Fruit fly (Drosophila melanogaster) whole organism, larva: ENCODE measurements around the gene CG3408.
A peak's percentile ranks its signal among the peaks of the same experiment; 100 is the strongest.

Experiments used
- noc ChIP-seq: fragments of 200-800 bp; sonication (Bioruptor generic); optimal IDR thresholded peaks from 3 replicates; lab custom pipeline; 2019; ENCODE audit warnings: missing biosample characterization, mild to moderate bottlenecking, missing genetic modification characterization, moderate library complexity

CG3408 gene

DNA sequence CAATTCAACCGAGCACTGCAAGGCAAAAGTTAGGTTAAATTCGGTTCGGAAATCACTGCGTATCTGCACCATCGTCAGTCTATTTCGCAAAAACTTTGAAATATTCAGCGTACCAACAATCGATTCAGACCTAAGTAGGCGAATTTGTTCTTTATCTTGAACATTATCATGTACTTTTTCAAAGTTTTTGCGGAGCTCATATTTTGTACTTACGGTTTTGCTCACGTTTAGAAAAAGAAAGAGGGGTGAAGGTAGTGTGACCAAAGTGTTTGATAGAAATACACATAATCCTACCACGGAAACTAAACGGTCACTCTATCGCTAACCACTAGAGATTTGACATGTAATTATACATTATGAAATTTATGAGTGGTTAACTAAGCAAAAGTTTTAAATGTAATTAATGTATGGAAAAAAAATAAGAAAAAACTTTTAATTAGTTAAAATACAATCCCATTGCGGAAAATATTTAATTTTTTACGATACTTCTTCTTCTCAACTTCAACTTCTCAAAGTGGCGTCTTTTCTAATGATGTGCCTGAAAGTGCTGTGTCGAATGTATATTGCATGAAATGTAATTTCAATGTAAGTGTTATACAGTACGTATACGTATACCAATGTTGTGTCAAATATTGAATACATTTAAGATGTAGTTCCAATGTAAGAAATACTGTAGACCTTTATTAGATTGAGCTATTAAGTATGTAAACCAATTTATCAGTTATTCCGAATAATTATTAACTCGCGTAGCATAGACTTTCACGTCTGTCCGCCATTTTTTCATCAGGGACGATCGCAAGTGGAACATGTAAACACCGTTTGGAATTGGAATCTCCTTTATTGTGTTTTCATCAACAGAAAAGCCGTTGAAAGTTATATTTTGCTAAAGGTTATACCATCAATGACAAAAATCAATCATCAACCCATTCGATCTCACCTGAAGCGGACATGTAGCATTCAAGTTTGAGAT lies 2.2 kb upstream of the CG3408 start, which contains the start of gene RpS9:
RpS9 (minus strand) TSS at position 245 of the 970 bp plus-strand sequence.
- peak; percentile 59 for TF ChIP-seq noc (tag; lab: Kevin White, UChicago)

DNA sequence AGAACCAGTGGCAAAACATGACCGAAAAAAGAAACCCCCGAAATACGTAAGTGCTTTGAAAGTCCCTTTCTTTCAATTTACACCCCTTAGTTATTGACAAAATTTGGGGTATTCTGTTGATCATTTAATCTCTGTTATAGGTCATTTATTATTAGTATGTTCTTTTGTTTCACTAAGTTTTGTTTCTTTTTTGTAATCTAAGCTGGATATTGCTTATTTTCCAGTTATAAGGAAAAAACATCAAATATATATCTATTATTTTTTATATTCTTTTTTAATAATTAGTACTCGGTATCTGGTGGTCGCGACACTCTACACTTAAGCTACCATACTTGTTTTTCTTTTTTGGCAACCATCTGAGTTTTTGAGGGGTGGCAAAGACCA lies 738 bp downstream of the CG3408 start:
- TF ChIP-seq noc (tag; lab: Kevin White, UChicago): peak; percentile 56

DNA sequence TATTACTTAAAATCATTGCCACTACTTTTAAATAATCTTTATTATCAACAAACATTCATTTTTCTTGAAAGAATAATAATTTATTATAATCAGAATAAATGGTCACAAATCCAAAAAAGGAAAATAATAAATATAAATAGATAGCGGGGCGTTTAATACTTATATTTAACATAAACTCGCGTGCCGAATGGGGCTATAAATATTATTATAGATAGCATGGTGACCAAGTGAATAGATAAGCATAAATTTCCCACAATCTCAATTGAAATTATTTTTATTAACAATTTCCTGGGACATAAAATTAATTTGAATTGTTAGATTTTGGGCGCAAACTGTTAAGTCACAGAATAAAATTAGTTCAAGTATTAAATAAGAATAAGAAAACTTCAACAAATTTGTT lies 3.0 kb downstream of the CG3408 start:
- TF ChIP-seq noc (tag; lab: Kevin White, UChicago): peak; percentile 62

DNA sequence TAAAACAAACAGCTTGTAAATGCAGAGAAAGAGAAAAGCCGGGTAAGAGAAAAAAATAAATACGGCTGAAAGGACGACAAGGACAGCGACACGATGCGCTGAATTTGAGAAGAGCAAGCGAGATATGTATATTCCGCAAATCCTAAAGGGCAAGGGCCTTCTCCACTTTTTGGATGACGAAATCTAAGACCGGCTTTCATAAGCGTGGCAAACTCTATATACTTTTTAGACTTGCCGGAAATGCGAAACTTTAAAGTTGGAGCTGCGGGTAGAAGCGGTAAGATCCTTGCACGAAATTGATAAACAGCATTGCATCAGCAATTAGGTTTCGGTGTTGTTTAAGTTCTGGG lies 3.7 kb downstream of the CG3408 start:
- TF ChIP-seq noc (tag; lab: Kevin White, UChicago): no peak

DNA sequence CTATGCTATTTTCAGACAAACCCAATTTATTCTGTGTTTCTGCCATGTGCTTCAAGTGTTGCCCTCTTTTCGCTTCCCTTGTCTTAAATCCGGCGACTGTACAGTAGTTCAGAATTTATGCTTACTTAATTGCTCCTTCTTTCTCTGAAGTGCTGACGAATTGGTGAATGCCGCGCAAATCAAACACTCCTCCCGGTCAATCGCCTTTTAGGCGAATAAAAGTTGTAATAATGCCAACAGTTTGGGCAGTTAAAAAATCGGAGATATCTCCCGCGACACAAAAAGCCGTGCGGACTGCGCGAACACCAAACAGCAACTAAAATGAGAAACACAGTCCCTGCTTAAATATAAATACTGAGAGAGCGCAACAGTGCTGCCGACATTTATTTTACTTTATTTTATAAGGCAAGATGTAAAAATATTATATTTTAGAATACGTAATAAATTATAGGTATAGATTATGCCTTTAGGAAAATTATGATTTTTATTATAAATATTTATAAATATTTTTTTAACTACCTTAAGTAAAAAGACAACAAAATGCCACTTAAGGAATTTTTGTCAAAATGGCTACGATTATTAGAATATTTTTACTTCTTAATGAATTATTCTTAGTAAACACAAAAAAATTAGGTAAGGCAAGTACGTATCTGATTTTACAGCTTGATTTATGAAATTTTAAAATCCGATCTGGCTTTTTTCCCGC lies 4.2 kb downstream of the CG3408 start, which contains the start of gene path:
path (minus strand) TSS at position 322 of the 706 bp plus-strand sequence.
- TF ChIP-seq noc (tag; lab: Kevin White, UChicago): peak; percentile 47

DNA sequence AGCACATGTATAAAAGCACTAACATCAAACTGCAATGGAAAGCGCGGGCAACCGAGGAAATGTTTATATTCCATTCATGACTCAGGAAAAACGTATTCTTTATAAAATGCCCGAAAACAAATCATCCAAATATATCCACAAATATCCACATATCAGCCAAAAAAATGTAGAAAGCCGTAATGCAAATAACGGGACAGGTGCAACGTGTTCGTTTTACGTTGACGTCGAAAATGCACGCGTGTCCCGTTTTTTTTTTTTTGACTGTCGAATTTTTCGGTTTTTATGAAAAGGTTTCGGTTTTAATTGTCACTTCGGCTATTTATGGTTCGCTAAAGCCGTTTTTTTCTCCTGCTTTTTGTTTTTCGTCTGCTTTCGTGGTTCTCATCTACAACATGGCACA lies 4.9 kb downstream of the CG3408 start:
- no peak for TF ChIP-seq noc (tag; lab: Kevin White, UChicago)

DNA sequence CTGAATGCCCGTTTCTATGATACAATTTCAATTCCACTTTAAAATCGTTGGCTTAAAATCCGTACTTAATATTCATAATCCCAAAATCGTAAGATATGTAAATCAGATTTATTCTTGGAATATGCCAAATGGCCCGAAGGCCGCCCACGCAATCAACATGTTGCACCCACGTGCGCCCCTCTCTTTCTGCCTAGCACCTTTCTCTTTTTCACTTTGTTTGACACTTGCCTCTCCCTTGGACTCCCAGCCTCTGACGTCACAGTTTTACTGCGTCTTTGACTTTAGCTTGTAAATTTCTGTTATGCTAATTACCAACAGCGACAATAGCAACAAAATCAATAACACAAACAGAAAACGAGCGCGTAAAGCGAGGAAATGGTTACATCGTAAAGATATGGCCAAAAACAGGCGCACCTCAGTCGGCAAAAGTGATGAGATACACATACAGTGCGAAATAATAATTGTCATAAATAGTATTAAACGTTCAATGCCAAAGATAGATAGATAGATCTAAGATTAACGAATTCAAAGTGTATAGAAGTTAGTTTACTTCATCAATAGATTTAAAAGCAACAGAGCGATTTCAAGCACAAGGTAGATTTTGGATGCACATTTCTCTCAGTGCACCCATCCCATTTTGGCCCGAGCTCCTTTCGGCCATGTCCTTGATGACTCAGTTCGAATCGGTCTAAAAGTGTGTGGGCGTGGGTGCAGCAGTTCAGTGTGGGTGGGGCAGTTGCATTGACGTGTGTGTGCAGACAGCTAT lies 5.6 kb downstream of the CG3408 start:
- TF ChIP-seq noc (tag; lab: Kevin White, UChicago): no peak

DNA sequence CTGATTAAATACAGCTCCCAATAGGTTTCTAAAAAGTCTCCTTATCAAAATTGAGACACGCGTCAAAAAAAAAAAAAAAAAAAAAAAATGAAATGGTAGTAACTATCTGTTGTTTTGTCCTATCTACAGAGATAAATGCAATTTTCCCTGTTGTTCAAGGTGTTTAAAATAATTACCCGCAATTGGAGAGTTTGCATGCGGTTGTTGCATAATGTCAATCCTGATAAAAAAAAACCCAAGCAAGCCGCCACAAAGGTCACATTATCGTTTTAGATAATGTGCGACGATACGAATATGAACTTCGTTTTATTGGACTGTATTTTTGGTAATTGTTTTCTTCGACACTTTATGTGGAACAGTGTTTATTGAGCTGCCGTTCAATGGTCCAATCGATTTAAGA lies 6.5 kb downstream of the CG3408 start:
- TF ChIP-seq noc (tag; lab: Kevin White, UChicago): no peak

DNA sequence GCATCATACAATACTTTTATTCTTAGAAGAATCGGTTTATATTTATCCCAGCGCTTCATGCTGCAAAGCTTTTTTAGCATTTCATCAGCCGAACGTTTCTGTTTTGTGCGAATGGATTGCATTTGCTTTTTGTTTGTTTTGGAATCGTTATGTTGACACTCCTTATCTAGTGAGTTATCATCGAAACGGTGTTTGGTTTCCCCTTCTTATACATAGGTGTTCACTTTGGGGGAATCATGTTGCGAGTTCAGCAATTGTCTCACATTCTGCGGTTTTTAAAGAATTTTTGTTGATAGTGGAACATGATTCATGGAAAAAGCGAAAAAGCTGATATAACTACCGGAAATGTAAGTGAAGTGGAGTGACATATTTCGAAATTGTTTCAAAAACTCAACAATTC lies 7.1 kb downstream of the CG3408 start:
- no peak for TF ChIP-seq noc (tag; lab: Kevin White, UChicago)

DNA sequence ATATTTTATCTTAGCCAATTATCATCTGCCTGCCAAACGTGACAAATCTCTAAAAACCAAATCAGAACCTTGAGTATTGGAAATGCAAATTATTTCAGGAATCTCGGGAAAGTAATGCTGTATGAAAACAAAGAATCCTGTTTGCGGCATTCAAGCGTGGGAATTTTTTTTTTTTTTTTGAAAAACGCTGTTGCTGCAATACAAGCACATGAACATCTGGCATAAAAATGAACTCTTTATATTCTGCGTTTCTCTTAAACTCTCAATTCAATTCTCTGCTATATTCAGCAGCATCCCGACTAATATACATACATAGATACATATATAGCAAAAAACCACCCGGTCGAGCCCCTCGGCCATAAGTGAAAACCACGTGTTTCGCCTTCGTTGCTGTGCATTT lies 8.1 kb downstream of the CG3408 start:
- no peak for TF ChIP-seq noc (tag; lab: Kevin White, UChicago)

DNA sequence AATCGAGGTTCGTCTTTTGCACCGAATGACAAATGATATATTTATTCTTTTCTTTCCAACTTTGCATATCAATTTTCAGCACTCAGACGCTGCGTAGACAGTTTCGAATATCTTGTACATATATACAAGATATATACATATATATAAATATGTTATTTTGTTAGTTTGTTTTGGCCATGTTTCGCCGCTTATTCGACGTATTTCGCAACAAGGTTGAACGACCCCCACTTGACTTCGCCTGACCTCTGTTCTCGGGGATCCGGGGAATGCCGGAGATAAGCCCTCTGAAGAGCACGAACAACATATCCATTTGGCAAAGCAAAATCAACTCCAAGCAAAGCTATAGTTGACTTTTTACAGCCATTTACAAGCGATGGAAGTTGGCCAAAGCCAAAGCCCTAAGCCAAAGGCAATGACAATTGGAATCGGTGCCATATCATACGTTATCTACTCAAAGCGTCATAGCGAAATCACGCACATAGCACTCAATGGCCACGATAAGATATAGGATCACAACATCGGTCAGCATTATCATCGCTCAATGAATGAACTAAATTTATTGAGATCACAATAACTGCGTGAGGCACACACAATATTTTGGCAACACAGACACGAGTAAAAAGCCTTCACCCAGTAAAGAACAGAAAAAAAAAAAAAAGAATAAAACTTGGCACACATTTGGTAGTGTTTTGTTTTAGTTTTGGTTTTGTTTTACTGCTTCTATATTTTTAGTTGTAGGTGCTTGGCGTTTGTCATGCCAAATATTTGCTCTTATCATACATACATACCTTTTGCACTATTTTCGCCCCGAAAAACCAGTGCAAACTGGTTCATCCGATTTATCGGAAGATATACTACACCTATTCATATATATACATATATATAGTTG lies 9.2 kb downstream of the CG3408 start:
- TF ChIP-seq noc (tag; lab: Kevin White, UChicago): peak; percentile 51

DNA sequence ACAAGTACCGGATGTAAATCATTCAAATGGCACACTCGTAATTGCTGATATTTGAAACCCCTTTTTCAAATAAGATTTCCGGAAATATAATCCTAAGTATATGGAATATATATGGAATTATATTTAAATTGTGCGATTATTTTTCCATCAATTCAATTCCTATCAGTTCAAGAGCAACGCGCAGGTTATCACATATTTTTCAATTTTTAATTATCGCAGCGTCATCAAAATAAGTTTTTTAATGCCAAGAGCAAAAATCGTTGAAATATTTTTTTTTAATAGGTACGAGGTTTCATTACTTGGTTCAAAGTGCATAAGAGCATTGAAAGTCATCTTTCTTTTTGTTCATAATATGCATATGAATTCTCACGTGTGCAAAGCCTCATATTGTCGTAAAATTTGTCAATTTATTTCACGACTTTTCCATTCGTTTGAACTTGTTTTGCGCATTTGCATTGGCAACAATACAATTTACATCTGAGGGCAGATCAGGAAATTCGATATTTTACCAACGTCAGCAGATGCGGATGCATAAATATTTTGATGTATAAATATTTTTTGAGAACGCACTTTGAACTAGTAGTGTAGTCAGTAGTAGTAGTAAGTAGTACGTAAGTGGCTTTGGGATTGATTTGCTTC lies 11.3 kb downstream of the CG3408 start:
- peak; percentile 7 for TF ChIP-seq noc (tag; lab: Kevin White, UChicago)

DNA sequence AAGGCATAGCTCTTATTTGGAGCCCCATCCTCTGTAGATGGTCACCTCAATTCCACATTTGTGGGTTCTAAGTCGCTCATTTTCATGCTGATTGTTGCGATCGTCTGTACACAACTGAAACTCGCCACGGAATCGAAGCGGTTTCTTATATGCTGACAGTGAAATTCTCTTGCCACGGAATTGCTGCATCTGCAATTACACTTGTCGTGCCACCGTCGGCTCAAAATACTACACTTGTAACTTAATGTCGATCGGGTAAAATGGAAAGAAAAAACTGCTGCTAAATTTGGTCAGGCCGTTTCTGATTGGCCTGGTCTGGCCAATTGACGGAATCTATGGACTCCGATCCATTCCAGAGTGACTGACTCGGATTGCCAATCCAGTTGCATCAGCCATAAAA lies 12.1 kb downstream of the CG3408 start:
- TF ChIP-seq noc (tag; lab: Kevin White, UChicago): no peak

DNA sequence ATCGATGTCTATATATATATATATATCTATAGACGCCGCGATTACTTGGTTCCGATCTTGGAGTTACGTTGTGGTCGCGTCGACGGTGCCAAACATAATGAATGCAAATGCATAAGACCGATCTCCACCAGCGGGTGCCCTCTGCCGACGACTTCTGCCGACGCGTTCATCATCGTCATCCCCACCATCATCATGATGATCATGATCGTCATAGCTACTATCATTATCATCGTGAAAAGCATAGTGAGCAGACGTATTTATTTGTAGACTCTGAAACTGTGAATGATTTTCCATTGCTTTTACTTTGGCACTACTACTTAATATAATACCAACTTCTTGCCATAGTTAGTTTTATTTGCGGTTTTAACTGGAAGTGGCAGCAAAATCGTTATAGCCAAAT lies 17.3 kb downstream of the CG3408 start, which contains the start of gene CG32037:
CG32037 (minus strand) TSS at position 101 of the 400 bp plus-strand sequence.
- TF ChIP-seq noc (tag; lab: Kevin White, UChicago): no peak
